Worm (Caenorhabditis elegans) whole organism, young adult: Measurements from ENCODE around the gene nep-24.

Source experiments
- B0019.2 ChIP-seq: fragments of 200-800 bp; sonication (Bioruptor generic); conservative IDR thresholded peaks from 2 replicates; pipeline ENCODE4 v1.3.6; 2022; ENCODE audit warnings: missing genetic modification reagents, missing genetic modification characterization, missing compliant biosample characterization
- B0336.3 ChIP-seq: fragments of 200-800 bp; sonication (Bioruptor generic); IDR thresholded peaks from 2 replicates; pipeline ENCODE4 v1.3.6; 2022; ENCODE audit warnings: missing genetic modification characterization, missing compliant biosample characterization
- D2030.7 ChIP-seq: fragments of 200-800 bp; sonication (Bioruptor generic); IDR thresholded peaks from 2 replicates; pipeline ENCODE4 v1.3.6; 2022; ENCODE audit warnings: missing genetic modification reagents, missing genetic modification characterization, missing compliant biosample characterization
- F33H1.4 ChIP-seq: fragments of 200-800 bp; sonication (Bioruptor generic); IDR thresholded peaks from 2 replicates; pipeline ENCODE4 v1.3.6; 2022; ENCODE audit warnings: missing genetic modification reagents, missing genetic modification characterization, missing compliant biosample characterization
- F55B11.4 ChIP-seq: sonication (generic microtip); optimal IDR thresholded peaks from 2 replicates; lab custom pipeline; 2016; ENCODE audit warnings: missing compliant biosample characterization, missing genetic modification characterization, borderline replicate concordance; ENCODE audit not compliant: insufficient read depth
- T26A5.8 ChIP-seq: sonication (generic microtip); optimal IDR thresholded peaks from 2 replicates; lab custom pipeline; 2016; ENCODE audit warnings: missing genetic modification characterization, missing compliant biosample characterization
- Y53F4B.3 ChIP-seq: fragments of 200-800 bp; sonication (Bioruptor generic); IDR thresholded peaks from 2 replicates; pipeline ENCODE4 v1.3.6; 2022; ENCODE audit warnings: missing genetic modification reagents, missing genetic modification characterization, missing compliant biosample characterization
- Y79H2A.3 ChIP-seq: fragments of 200-800 bp; sonication (Bioruptor generic); conservative IDR thresholded peaks from 2 replicates; pipeline ENCODE4 v1.3.6; 2022; ENCODE audit warnings: missing genetic modification reagents, missing genetic modification characterization, missing compliant biosample characterization
- ZK185.1 ChIP-seq: sonication (generic microtip); optimal IDR thresholded peaks from 2 replicates; lab custom pipeline; 2016; ENCODE audit warnings: mild to moderate bottlenecking, missing genetic modification characterization, missing compliant biosample characterization; ENCODE audit not compliant: poor library complexity, severe bottlenecking
- akir-1 ChIP-seq: fragments of 200-800 bp; sonication (Bioruptor generic); optimal IDR thresholded peaks from 2 replicates; lab custom pipeline; 2018; ENCODE audit warnings: mild to moderate bottlenecking, missing genetic modification characterization, moderate library complexity, missing compliant biosample characterization
- aptf-3 ChIP-seq: fragments of 200-800 bp; sonication (Bioruptor generic); IDR thresholded peaks from 2 replicates; pipeline ENCODE4 v1.3.6; 2022; ENCODE audit warnings: missing genetic modification characterization, missing compliant biosample characterization
- atf-7 ChIP-seq: sonication (generic microtip); optimal IDR thresholded peaks from 2 replicates; lab custom pipeline; 2017; ENCODE audit warnings: mild to moderate bottlenecking, missing genetic modification characterization, missing compliant biosample characterization
- attf-6 ChIP-seq: fragments of 200-800 bp; sonication (Bioruptor generic); IDR thresholded peaks from 2 replicates; pipeline ENCODE4 v1.3.6; 2022; ENCODE audit warnings: missing genetic modification reagents, missing genetic modification characterization, missing compliant biosample characterization
- cebp-2 ChIP-seq: fragments of 200-800 bp; sonication (Bioruptor generic); IDR thresholded peaks from 2 replicates; pipeline ENCODE4 v1.3.6; 2022; ENCODE audit warnings: missing genetic modification characterization, missing compliant biosample characterization
- ceh-27 ChIP-seq: fragments of 200-800 bp; sonication (Bioruptor generic); optimal IDR thresholded peaks from 2 replicates; lab custom pipeline; 2018; ENCODE audit warnings: mild to moderate bottlenecking, missing genetic modification characterization, moderate library complexity, missing compliant biosample characterization
- ceh-40 ChIP-seq: fragments of 200-800 bp; sonication (Bioruptor generic); IDR thresholded peaks from 2 replicates; pipeline ENCODE4 v1.3.6; 2022; ENCODE audit warnings: missing genetic modification characterization, missing compliant biosample characterization
- ceh-58 ChIP-seq: fragments of 200-800 bp; sonication (Bioruptor generic); IDR thresholded peaks from 2 replicates; pipeline ENCODE4 v1.3.6; 2022; ENCODE audit warnings: missing genetic modification characterization, missing compliant biosample characterization
- ceh-79 ChIP-seq: sonication (generic microtip); optimal IDR thresholded peaks from 2 replicates; lab custom pipeline; 2017; ENCODE audit warnings: mild to moderate bottlenecking, missing genetic modification characterization, missing compliant biosample characterization
- ceh-91 ChIP-seq: fragments of 200-800 bp; sonication (Bioruptor generic); IDR thresholded peaks from 2 replicates; pipeline ENCODE4 v1.3.6; 2022; ENCODE audit warnings: missing genetic modification reagents, missing genetic modification characterization, missing compliant biosample characterization
- dox-1 ChIP-seq: fragments of 200-800 bp; sonication (Bioruptor generic); IDR thresholded peaks from 2 replicates; pipeline ENCODE4 v1.3.6; 2022; ENCODE audit warnings: missing genetic modification reagents, missing genetic modification characterization, missing compliant biosample characterization
- egrh-3 ChIP-seq: fragments of 200-800 bp; sonication (Bioruptor generic); IDR thresholded peaks from 2 replicates; pipeline ENCODE4 v1.3.6; 2022; ENCODE audit warnings: missing genetic modification reagents, missing genetic modification characterization, missing compliant biosample characterization
- ekl-4 ChIP-seq: fragments of 200-800 bp; sonication (Bioruptor generic); IDR thresholded peaks from 2 replicates; pipeline ENCODE4 v1.3.6; 2022; ENCODE audit warnings: missing genetic modification reagents, missing genetic modification characterization, missing compliant biosample characterization
- ets-4 ChIP-seq: fragments of 200-800 bp; sonication (Bioruptor generic); optimal IDR thresholded peaks from 2 replicates; lab custom pipeline; 2018; ENCODE audit warnings: mild to moderate bottlenecking, missing genetic modification characterization, missing compliant biosample characterization
- hmg-1.2 ChIP-seq: fragments of 200-800 bp; sonication (Bioruptor generic); IDR thresholded peaks from 2 replicates; pipeline ENCODE4 v1.3.6; 2022; ENCODE audit warnings: missing genetic modification reagents, missing genetic modification characterization, missing compliant biosample characterization
- hsf-1 ChIP-seq: fragments of 200-800 bp; sonication (Bioruptor generic); IDR thresholded peaks from 2 replicates; pipeline ENCODE4 v1.3.6; 2022; ENCODE audit warnings: missing genetic modification reagents, missing genetic modification characterization, missing compliant biosample characterization
- lsl-1 ChIP-seq: fragments of 200-800 bp; sonication (Bioruptor generic); optimal IDR thresholded peaks from 2 replicates; lab custom pipeline; 2018; ENCODE audit warnings: mild to moderate bottlenecking, missing genetic modification characterization, moderate library complexity, missing compliant biosample characterization
- mes-4 ChIP-seq: sonication (generic microtip); optimal IDR thresholded peaks from 2 replicates; lab custom pipeline; 2016; ENCODE audit warnings: missing genotype, missing genetic modification characterization, missing compliant biosample characterization
- nfya-1 ChIP-seq: sonication (generic microtip); optimal IDR thresholded peaks from 2 replicates; lab custom pipeline; 2017; ENCODE audit warnings: antibody characterized with exemption, missing compliant biosample characterization, missing genetic modification characterization, borderline replicate concordance; ENCODE audit not compliant: insufficient read depth
- nhr-120 ChIP-seq: fragments of 200-800 bp; sonication (Bioruptor generic); IDR thresholded peaks from 2 replicates; pipeline ENCODE4 v1.3.6; 2022; ENCODE audit warnings: missing genetic modification characterization, missing compliant biosample characterization
- nhr-80 ChIP-seq: sonication (generic microtip); optimal IDR thresholded peaks from 2 replicates; lab custom pipeline; 2016; ENCODE audit warnings: missing genetic modification characterization, missing compliant biosample characterization
- pha-4 ChIP-seq: fragments of 150-350 bp; sonication (generic microtip); optimal IDR thresholded peaks from 2 replicates; lab custom pipeline; 2014; ENCODE audit warnings: missing biosample characterization, missing genetic modification reagents, missing genetic modification characterization
- rcor-1 ChIP-seq: fragments of 200-800 bp; sonication (Bioruptor generic); IDR thresholded peaks from 2 replicates; pipeline ENCODE4 v1.3.6; 2022; ENCODE audit warnings: missing genetic modification reagents, missing genetic modification characterization, missing compliant biosample characterization
- sdz-38 ChIP-seq: sonication (generic microtip); optimal IDR thresholded peaks from 2 replicates; lab custom pipeline; 2016; ENCODE audit warnings: missing genotype, missing genetic modification characterization, missing compliant biosample characterization
- snpc-1.1 ChIP-seq: sonication (generic microtip); optimal IDR thresholded peaks from 2 replicates; lab custom pipeline; 2017; ENCODE audit warnings: missing genetic modification characterization, mild to moderate bottlenecking, missing compliant biosample characterization, antibody characterized with exemption, moderate library complexity, missing genotype, missing genetic modification reagents; ENCODE audit not compliant: insufficient read depth
- snpc-4 ChIP-seq, 5 experiments: fragments of 150-350 bp in 1 of 5; sonication (generic microtip) in 4 of 5; optimal IDR thresholded peaks; 2 replicates each; lab custom pipeline; 2014 to 2018; ENCODE audit warnings: missing genetic modification characterization in 5 of 5, missing biosample characterization in 3 of 5, antibody characterized with exemption in 2 of 5, mild to moderate bottlenecking in 2 of 5, missing compliant biosample characterization in 2 of 5, missing genotype in 2 of 5, moderate library complexity in 2 of 5, missing genetic modification reagents in 1 of 5
- sptf-2 ChIP-seq: fragments of 200-800 bp; sonication (Bioruptor generic); optimal IDR thresholded peaks from 2 replicates; lab custom pipeline; 2018; ENCODE audit warnings: mild to moderate bottlenecking, missing genetic modification characterization, missing compliant biosample characterization
- tbp1 ChIP-seq: fragments of 200-800 bp; sonication (Bioruptor generic); optimal IDR thresholded peaks from 2 replicates; lab custom pipeline; 2018; ENCODE audit warnings: mild to moderate bottlenecking, missing genetic modification characterization, missing compliant biosample characterization
- tbx-9 ChIP-seq: sonication (generic microtip); optimal IDR thresholded peaks from 2 replicates; lab custom pipeline; 2016; ENCODE audit warnings: borderline replicate concordance, missing genetic modification characterization, inconsistent platforms, missing compliant biosample characterization
- tlf-1 ChIP-seq: fragments of 200-800 bp; sonication (Bioruptor generic); optimal IDR thresholded peaks from 2 replicates; lab custom pipeline; 2018; ENCODE audit warnings: mild to moderate bottlenecking, missing genetic modification characterization, missing compliant biosample characterization
- zfh-2 ChIP-seq: fragments of 200-800 bp; sonication (Bioruptor generic); conservative IDR thresholded peaks from 2 replicates; pipeline ENCODE4 v1.3.6; 2022; ENCODE audit warnings: missing genetic modification reagents, missing genetic modification characterization, missing compliant biosample characterization
- ztf-25 ChIP-seq: fragments of 200-800 bp; sonication (Bioruptor generic); IDR thresholded peaks from 2 replicates; pipeline ENCODE4 v1.3.6; 2022; ENCODE audit warnings: missing genetic modification reagents, missing genetic modification characterization, missing compliant biosample characterization

nep-24 gene

ce11 chrIV:16919212-16919775, 4.9 kb upstream of the nep-24 start, which contains the start of the genes Y116A8C.470 and Y116A8C.463:
Gene Y116A8C.470 (minus strand): TSS chrIV:16919312.
Gene Y116A8C.463 (plus strand): TSS chrIV:16919725.
- TF ChIP-seq tbp1 = no peak
- no peak for TF ChIP-seq rcor-1 (GFP tag; lab: Robert Waterston, UW)
- TF ChIP-seq ztf-25 (GFP tag; lab: Robert Waterston, UW) = no peak
- no peak for TF ChIP-seq B0019.2 (GFP tag; lab: Robert Waterston, UW)
- TF ChIP-seq F55B11.4 (tag; lab: Kevin White, UChicago) = no peak

ce11 chrIV:16920041-16920440, 4.2 kb upstream of the nep-24 start, which contains the start of gene nep-23:
Gene nep-23 (plus strand): TSS chrIV:16920341.
- no peak for TF ChIP-seq ceh-91
- TF ChIP-seq akir-1 = no peak
- no peak for TF ChIP-seq lsl-1 (GFP tag; lab: Kevin White, UChicago)
- no peak for TF ChIP-seq snpc-4 (GFP tag; optimal IDR thresholded peaks at IDR 0.05; lab: Kevin White, UChicago)
- TF ChIP-seq snpc-4 (tag; optimal IDR thresholded peaks at IDR 0.05; lab: Kevin White, UChicago) = no peak
- TF ChIP-seq ceh-58 (GFP tag; lab: Robert Waterston, UW) = no peak
- TF ChIP-seq egrh-3 (GFP tag; lab: Robert Waterston, UW) = no peak
- no peak for TF ChIP-seq ekl-4 (GFP tag; lab: Robert Waterston, UW)
- no peak for TF ChIP-seq D2030.7 (GFP tag; lab: Robert Waterston, UW)
- TF ChIP-seq Y53F4B.3 (GFP tag; lab: Robert Waterston, UW) = no peak
- TF ChIP-seq nfya-1 (tag; lab: Kevin White, UChicago) = no peak

- no peak for TF ChIP-seq nhr-120 (GFP tag; lab: Robert Waterston, UW)
- no peak for TF ChIP-seq ceh-58 (GFP tag; lab: Robert Waterston, UW)
- no peak for TF ChIP-seq F33H1.4
- TF ChIP-seq ceh-27 (GFP tag; lab: Kevin White, UChicago) = no peak
- TF ChIP-seq dox-1 (GFP tag; lab: Robert Waterston, UW) = no peak
- TF ChIP-seq snpc-4 (GFP tag; optimal IDR thresholded peaks at IDR 0.05; lab: Kevin White, UChicago) = no peak
- peak in 1 of 4 experiments; percentile 15 for TF ChIP-seq snpc-4 (tag; optimal IDR thresholded peaks at IDR 0.05; lab: Kevin White, UChicago)
- TF ChIP-seq zfh-2 = peak; percentile 52
- no peak for TF ChIP-seq Y79H2A.3 (GFP tag; lab: Robert Waterston, UW)
- TF ChIP-seq attf-6 (GFP tag; lab: Robert Waterston, UW) = no peak
Measured at ce11 chrIV:16921999-16922398, 2.2 kb upstream of the nep-24 start.

- TF ChIP-seq dox-1 (GFP tag; lab: Robert Waterston, UW) (no peak), ceh-40 (no peak), ceh-79 (no peak), T26A5.8 (no peak), B0336.3 (no peak), mes-4 (tag; lab: Kevin White, UChicago) (no peak), aptf-3 (no peak), hsf-1 (GFP tag; lab: Robert Waterston, UW) (0 out of 2 replicates have a peak, but pooled peaks have one; percentile 24), tlf-1 (no peak), egrh-3 (GFP tag; lab: Robert Waterston, UW) (peak; percentile 48; the same call in 1 of the 2 replicates), tbp1 (no peak), snpc-1.1 (tag; lab: Kevin White, UChicago) (peak; percentile 47), pha-4 (tag; lab: Kevin White, UChicago) (no peak), nhr-80 (no peak), B0019.2 (GFP tag; lab: Robert Waterston, UW) (no peak), ets-4 (GFP tag; lab: Kevin White, UChicago) (no peak), atf-7 (no peak), F55B11.4 (tag; lab: Kevin White, UChicago) (no peak), ZK185.1 (tag; lab: Kevin White, UChicago) (no peak), tbx-9 (tag; lab: Kevin White, UChicago) (no peak), sdz-38 (tag; lab: Kevin White, UChicago) (no peak), Y79H2A.3 (GFP tag; lab: Robert Waterston, UW) (no peak), cebp-2 (GFP tag; lab: Robert Waterston, UW) (no peak), sptf-2 (GFP tag; lab: Kevin White, UChicago) (no peak), hmg-1.2 (GFP tag; lab: Robert Waterston, UW) (no peak)
Measured at ce11 chrIV:16925363-16925863, 1.2 kb downstream of the nep-24 start.
